Fruit fly (Drosophila melanogaster) whole organism, pupa: ENCODE measurements around the gene mRpL48.

Source experiments
- CG12605 ChIP-seq: fragments of 200-800 bp; sonication (Bioruptor generic); IDR thresholded peaks from 2 replicates; pipeline ENCODE4 v1.3.6; 2022; ENCODE audit warnings: missing biosample characterization, missing genetic modification characterization
- CG13204 ChIP-seq: fragments of 200-800 bp; sonication (Bioruptor generic); optimal IDR thresholded peaks from 2 replicates; lab custom pipeline; 2018; ENCODE audit warnings: missing biosample characterization, mild to moderate bottlenecking, missing genetic modification characterization, moderate library complexity
- CG14655 ChIP-seq: fragments of 200-800 bp; sonication (Bioruptor generic); optimal IDR thresholded peaks from 3 replicates; lab custom pipeline; 2017; ENCODE audit warnings: mild to moderate bottlenecking, missing biosample characterization, missing genetic modification reagents, missing genetic modification characterization
- CG15710 ChIP-seq: fragments of 200-800 bp; sonication (Bioruptor generic); optimal IDR thresholded peaks from 2 replicates; lab custom pipeline; 2018; ENCODE audit warnings: missing biosample characterization, mild to moderate bottlenecking, missing genetic modification characterization, moderate library complexity
- CG32121 ChIP-seq: fragments of 200-800 bp; sonication (Bioruptor generic); IDR thresholded peaks from 2 replicates; pipeline ENCODE4 v1.3.6; 2022; ENCODE audit warnings: missing biosample characterization, missing genetic modification characterization
- CG8301 ChIP-seq: fragments of 200-800 bp; sonication (Bioruptor generic); optimal IDR thresholded peaks from 2 replicates; lab custom pipeline; 2018; ENCODE audit warnings: missing biosample characterization, mild to moderate bottlenecking, missing genetic modification characterization
- Pif1B ChIP-seq: fragments of 200-800 bp; sonication (Bioruptor generic); optimal IDR thresholded peaks from 3 replicates; lab custom pipeline; 2016; ENCODE audit warnings: missing biosample characterization, missing genetic modification characterization
- Snoo ChIP-seq: fragments of 200-800 bp; sonication (Bioruptor generic); optimal IDR thresholded peaks from 3 replicates; lab custom pipeline; 2017; ENCODE audit warnings: missing biosample characterization, mild to moderate bottlenecking, missing genetic modification characterization, inconsistent platforms
- rn ChIP-seq: fragments of 200-800 bp; sonication (Bioruptor generic); IDR thresholded peaks from 2 replicates; pipeline ENCODE4 v1.3.6; 2022; ENCODE audit warnings: missing biosample characterization, missing genetic modification characterization

- TF ChIP-seq rn (GFP tag; lab: Robert Waterston, UW) (no peak), CG32121 (GFP tag; lab: Robert Waterston, UW) (no peak), Pif1B (GFP tag; lab: Kevin White, UChicago) (no peak), CG13204 (GFP tag; lab: Kevin White, UChicago) (no peak), Snoo (no peak), CG12605 (GFP tag; lab: Robert Waterston, UW) (no peak), CG14655 (GFP tag; lab: Kevin White, UChicago) (no peak), CG15710 (tag; lab: Kevin White, UChicago) (no peak), CG8301 (tag; lab: Kevin White, UChicago) (no peak)
These were observed 23.0 kb downstream of the mRpL48 start for dm6 chr2L:1733155-1733813.
